Fruit fly (Drosophila melanogaster) whole organism, embryonic: ENCODE results near the gene Seipin.
A peak's percentile ranks its signal among the peaks of the same experiment; 100 is the strongest.

Experiments used
- B-H2 ChIP-seq: fragments of 200-800 bp; sonication (Bioruptor generic); optimal IDR thresholded peaks from 2 replicates; lab custom pipeline; 2018; ENCODE audit warnings: missing biosample characterization, mild to moderate bottlenecking, missing genetic modification characterization
- Bgb ChIP-seq: fragments of 200-800 bp; sonication (Bioruptor generic); IDR thresholded peaks from 2 replicates; pipeline ENCODE4 v1.3.6; 2022; ENCODE audit warnings: missing biosample characterization, missing genetic modification characterization; ENCODE audit not compliant: partially characterized antibody
- Bteb2 ChIP-seq: fragments of 200-800 bp; sonication (Bioruptor generic); optimal IDR thresholded peaks from 2 replicates; lab custom pipeline; 2016; ENCODE audit warnings: missing biosample characterization, missing genetic modification characterization
- CG10267 ChIP-seq: fragments of 200-800 bp; sonication (Bioruptor generic); optimal IDR thresholded peaks from 2 replicates; lab custom pipeline; 2018; ENCODE audit warnings: missing biosample characterization, mild to moderate bottlenecking, missing genetic modification characterization, moderate library complexity
- CG10274 ChIP-seq: fragments of 200-800 bp; sonication (Bioruptor generic); optimal IDR thresholded peaks from 3 replicates; lab custom pipeline; 2017; ENCODE audit warnings: missing biosample characterization, mild to moderate bottlenecking, missing genetic modification characterization
- CG10431 ChIP-seq: fragments of 200-800 bp; sonication (Bioruptor generic); optimal IDR thresholded peaks from 3 replicates; lab custom pipeline; 2018; ENCODE audit warnings: missing biosample characterization, mild to moderate bottlenecking, missing genetic modification characterization
- CG1233 ChIP-seq: fragments of 200-800 bp; sonication (Bioruptor generic); optimal IDR thresholded peaks from 4 replicates; lab custom pipeline; 2018; ENCODE audit warnings: missing biosample characterization, mild to moderate bottlenecking, missing genetic modification characterization
- CG13123 ChIP-seq: fragments of 200-800 bp; sonication (Bioruptor generic); optimal IDR thresholded peaks from 2 replicates; lab custom pipeline; 2016; ENCODE audit warnings: missing biosample characterization, missing genetic modification characterization
- CG13424 ChIP-seq: fragments of 200-800 bp; sonication (Bioruptor generic); optimal IDR thresholded peaks from 2 replicates; lab custom pipeline; 2019; ENCODE audit warnings: missing biosample characterization, mild to moderate bottlenecking, missing genetic modification characterization, moderate library complexity
- CG14860 ChIP-seq: fragments of 200-800 bp; sonication (Bioruptor generic); IDR thresholded peaks from 3 replicates; pipeline ENCODE4 v1.3.6; 2022; ENCODE audit warnings: missing biosample characterization, missing genetic modification characterization; ENCODE audit not compliant: partially characterized antibody
- CG15011 ChIP-seq: fragments of 200-800 bp; sonication (Bioruptor generic); optimal IDR thresholded peaks from 3 replicates; lab custom pipeline; 2018; ENCODE audit warnings: missing biosample characterization, mild to moderate bottlenecking, missing genetic modification characterization
- CG17328 ChIP-seq: fragments of 200-800 bp; sonication (Bioruptor generic); IDR thresholded peaks from 2 replicates; pipeline ENCODE4 v1.3.6; 2022; ENCODE audit warnings: missing biosample characterization, missing genetic modification characterization
- CG4707 ChIP-seq: fragments of 200-800 bp; sonication (Bioruptor generic); optimal IDR thresholded peaks from 2 replicates; lab custom pipeline; 2018; ENCODE audit warnings: missing biosample characterization, mild to moderate bottlenecking, missing genetic modification characterization, moderate library complexity
- CG5180 ChIP-seq: fragments of 200-800 bp; sonication (Bioruptor generic); optimal IDR thresholded peaks from 3 replicates; lab custom pipeline; 2017; ENCODE audit warnings: missing biosample characterization, missing genetic modification characterization, mild to moderate bottlenecking, moderate library complexity, missing genetic modification reagents
- CG6175 ChIP-seq: fragments of 200-800 bp; sonication (Bioruptor generic); IDR thresholded peaks from 3 replicates; pipeline ENCODE4 v1.3.6; 2022; ENCODE audit warnings: missing biosample characterization, missing genetic modification characterization
- CG8281 ChIP-seq: fragments of 200-800 bp; sonication (Bioruptor generic); optimal IDR thresholded peaks from 2 replicates; lab custom pipeline; 2018; ENCODE audit warnings: missing biosample characterization, mild to moderate bottlenecking, missing genetic modification characterization, moderate library complexity
- Dad ChIP-seq: fragments of 200-800 bp; sonication (Bioruptor generic); optimal IDR thresholded peaks from 3 replicates; lab custom pipeline; 2016; ENCODE audit warnings: missing biosample characterization, missing genetic modification characterization
- Dip2 ChIP-seq: fragments of 200-800 bp; sonication (Bioruptor generic); IDR thresholded peaks from 2 replicates; pipeline ENCODE4 v1.3.6; 2022; ENCODE audit warnings: missing biosample characterization, missing genetic modification characterization
- Dip3 ChIP-seq: fragments of 200-800 bp; sonication (Bioruptor generic); optimal IDR thresholded peaks from 3 replicates; lab custom pipeline; 2016; ENCODE audit warnings: missing biosample characterization, missing genetic modification characterization
- H2.0 ChIP-seq: fragments of 200-800 bp; sonication (Bioruptor generic); IDR thresholded peaks from 2 replicates; pipeline ENCODE4 v1.3.6; 2022; ENCODE audit warnings: missing biosample characterization, missing genetic modification characterization
- HLH4C ChIP-seq: fragments of 200-800 bp; sonication (Bioruptor generic); IDR thresholded peaks from 3 replicates; pipeline ENCODE4 v1.3.6; 2022; ENCODE audit warnings: missing biosample characterization, missing genetic modification characterization; ENCODE audit not compliant: partially characterized antibody
- Hsf ChIP-seq: fragments of 200-800 bp; sonication (Bioruptor generic); optimal IDR thresholded peaks from 3 replicates; lab custom pipeline; 2016; ENCODE audit warnings: missing biosample characterization, missing genetic modification characterization
- MBD-R2 ChIP-seq: fragments of 200-800 bp; sonication (Bioruptor generic); IDR thresholded peaks from 2 replicates; pipeline ENCODE4 v1.3.6; 2022; ENCODE audit warnings: missing biosample characterization, missing genetic modification characterization
- MESR4 ChIP-seq: fragments of 200-800 bp; sonication (Bioruptor generic); optimal IDR thresholded peaks from 2 replicates; lab custom pipeline; 2018; ENCODE audit warnings: missing biosample characterization, mild to moderate bottlenecking, missing genetic modification characterization, moderate library complexity
- Nf-YC ChIP-seq: fragments of 200-800 bp; optimal IDR thresholded peaks from 3 replicates; lab custom pipeline; 2019; ENCODE audit warnings: missing biosample characterization, mild to moderate bottlenecking, missing genetic modification characterization, moderate library complexity
- Ssrp ChIP-seq: fragments of 200-800 bp; sonication (Bioruptor generic); optimal IDR thresholded peaks from 2 replicates; lab custom pipeline; 2018; ENCODE audit warnings: missing biosample characterization, mild to moderate bottlenecking, missing genetic modification characterization, moderate library complexity
- Xbp1 ChIP-seq: fragments of 200-800 bp; sonication (Bioruptor generic); optimal IDR thresholded peaks from 3 replicates; lab custom pipeline; 2016; ENCODE audit warnings: missing biosample characterization, mild to moderate bottlenecking, missing genetic modification characterization
- aop ChIP-seq: fragments of 200-800 bp; sonication (Bioruptor generic); IDR thresholded peaks from 2 replicates; pipeline ENCODE4 v1.3.6; 2022; ENCODE audit warnings: missing biosample characterization, missing genetic modification characterization
- ase ChIP-seq: fragments of 200-800 bp; sonication (Bioruptor generic); IDR thresholded peaks from 3 replicates; pipeline ENCODE4 v1.3.6; 2022; ENCODE audit warnings: missing biosample characterization, missing genetic modification characterization
- ato ChIP-seq: fragments of 200-800 bp; sonication (Bioruptor generic); IDR thresholded peaks from 2 replicates; pipeline ENCODE4 v1.3.6; 2022; ENCODE audit warnings: missing biosample characterization, missing genetic modification characterization; ENCODE audit not compliant: partially characterized antibody
- bowl ChIP-seq: fragments of 200-800 bp; sonication (Bioruptor generic); IDR thresholded peaks from 2 replicates; pipeline ENCODE4 v1.3.6; 2022; ENCODE audit warnings: missing biosample characterization, missing genetic modification characterization
- cas ChIP-seq: fragments of 200-800 bp; sonication (Bioruptor generic); IDR thresholded peaks from 2 replicates; pipeline ENCODE4 v1.3.6; 2022; ENCODE audit warnings: missing biosample characterization, missing genetic modification characterization
- croc ChIP-seq: fragments of 200-800 bp; sonication (Bioruptor generic); conservative IDR thresholded peaks from 3 replicates; pipeline ENCODE4 v1.3.6; 2022; ENCODE audit warnings: missing biosample characterization, missing genetic modification characterization
- crp ChIP-seq, 2 experiments: fragments of 200-800 bp; sonication (Bioruptor generic); optimal IDR thresholded peaks; 2 replicates in 1 of 2; 3 replicates in 1 of 2; lab custom pipeline; 2017; ENCODE audit warnings: missing biosample characterization in 2 of 2, missing genetic modification characterization in 2 of 2, mild to moderate bottlenecking in 1 of 2, moderate library complexity in 1 of 2
- grau ChIP-seq: fragments of 200-800 bp; optimal IDR thresholded peaks from 3 replicates; lab custom pipeline; 2019; ENCODE audit warnings: missing biosample characterization, mild to moderate bottlenecking, missing genetic modification characterization, moderate library complexity
- hb ChIP-seq: fragments of 200-800 bp; sonication (Bioruptor generic); IDR thresholded peaks from 3 replicates; pipeline ENCODE4 v1.3.6; 2022; ENCODE audit warnings: missing biosample characterization, missing genetic modification characterization; ENCODE audit not compliant: partially characterized antibody
- her ChIP-seq: fragments of 200-800 bp; sonication (Bioruptor generic); optimal IDR thresholded peaks from 2 replicates; lab custom pipeline; 2016; ENCODE audit warnings: missing biosample characterization, missing genetic modification characterization
- klu ChIP-seq: fragments of 200-800 bp; sonication (Bioruptor generic); IDR thresholded peaks from 2 replicates; pipeline ENCODE4 v1.3.6; 2022; ENCODE audit warnings: missing biosample characterization, missing genetic modification characterization
- lilli ChIP-seq: fragments of 200-800 bp; sonication (Bioruptor generic); optimal IDR thresholded peaks from 3 replicates; lab custom pipeline; 2016; ENCODE audit warnings: missing biosample characterization, missing genetic modification characterization
- mam ChIP-seq: fragments of 200-800 bp; sonication (Bioruptor generic); optimal IDR thresholded peaks from 3 replicates; lab custom pipeline; 2016; ENCODE audit warnings: missing biosample characterization, missing genetic modification characterization
- nmo ChIP-seq: fragments of 200-800 bp; sonication (Bioruptor generic); optimal IDR thresholded peaks from 2 replicates; lab custom pipeline; 2018; ENCODE audit warnings: missing biosample characterization, mild to moderate bottlenecking, missing genetic modification characterization, moderate library complexity
- oc ChIP-seq: fragments of 200-800 bp; sonication (Bioruptor generic); optimal IDR thresholded peaks from 2 replicates; lab custom pipeline; 2018; ENCODE audit warnings: missing biosample characterization, mild to moderate bottlenecking, missing genetic modification characterization, moderate library complexity
- org-1 ChIP-seq: fragments of 200-800 bp; sonication (Bioruptor generic); optimal IDR thresholded peaks from 2 replicates; lab custom pipeline; 2017; ENCODE audit warnings: missing biosample characterization, missing genetic modification characterization
- ro ChIP-seq: fragments of 200-800 bp; sonication (Bioruptor generic); IDR thresholded peaks from 2 replicates; pipeline ENCODE4 v1.3.6; 2022; ENCODE audit warnings: missing biosample characterization, missing genetic modification characterization
- slbo ChIP-seq: fragments of 200-800 bp; sonication (Bioruptor generic); IDR thresholded peaks from 2 replicates; pipeline ENCODE4 v1.3.6; 2022; ENCODE audit warnings: missing biosample characterization, missing genetic modification characterization
- twi ChIP-seq: fragments of 200-800 bp; optimal IDR thresholded peaks from 2 replicates; lab custom pipeline; 2019; ENCODE audit warnings: missing biosample characterization, mild to moderate bottlenecking, missing genetic modification characterization, moderate library complexity
- vvl ChIP-seq: fragments of 200-800 bp; sonication (Bioruptor generic); IDR thresholded peaks from 2 replicates; pipeline ENCODE4 v1.3.6; 2022; ENCODE audit warnings: missing biosample characterization, missing genetic modification characterization

Gene Seipin

DNA sequence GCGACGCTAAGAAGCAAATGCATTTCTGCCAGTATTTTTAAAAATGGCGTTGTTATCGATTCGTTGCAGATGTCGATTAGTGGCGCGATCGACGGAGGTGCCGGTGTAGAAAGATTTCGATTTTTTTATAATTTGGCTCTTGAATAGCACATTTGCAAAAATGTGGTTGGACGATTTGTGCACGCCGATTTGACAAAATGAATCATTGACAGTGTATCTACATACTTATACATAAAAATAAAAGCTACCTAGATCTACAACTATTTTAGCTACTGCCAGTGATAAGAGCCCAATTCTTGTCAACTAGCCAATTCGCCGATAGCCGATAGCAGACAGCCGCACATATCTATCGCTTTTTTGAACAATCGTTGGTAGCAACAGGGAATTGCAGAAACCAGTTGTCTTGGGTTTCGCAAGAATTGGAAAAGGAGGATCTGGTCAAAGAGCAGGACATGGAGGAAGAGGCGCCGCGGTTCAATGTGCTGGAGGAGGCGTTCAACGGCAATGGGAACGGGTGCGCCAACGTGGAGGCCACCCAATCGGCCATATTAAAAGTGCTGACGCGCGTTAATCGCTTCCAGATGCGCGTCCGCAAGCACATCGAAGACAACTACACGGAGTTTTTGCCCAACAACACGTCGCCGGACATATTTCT lies 15.6 kb upstream of the Seipin start, which contains the start of the genes Klp3A and Zw10 (continued):
- TF ChIP-seq crp (GFP tag; optimal IDR thresholded peaks at IDR 0.05; lab: Kevin White, UChicago) (no peak), nmo (GFP tag; lab: Kevin White, UChicago) (peak; percentile 41), Ssrp (tag; lab: Kevin White, UChicago) (no peak), vvl (GFP tag; lab: Robert Waterston, UW) (no peak), lilli (GFP tag; lab: Kevin White, UChicago) (peak; percentile 45), CG10274 (no peak), her (GFP tag; lab: Kevin White, UChicago) (no peak), ase (GFP tag; lab: Robert Waterston, UW) (no peak), CG10267 (tag; lab: Kevin White, UChicago) (peak; percentile 33), CG14860 (GFP tag; lab: Robert Waterston, UW) (peak; percentile 70; the same call in 2 of the 3 replicates), bowl (GFP tag; lab: Robert Waterston, UW) (no peak), CG15011 (GFP tag; lab: Kevin White, UChicago) (no peak), aop (GFP tag; lab: Robert Waterston, UW) (no peak), CG13424 (tag; lab: Kevin White, UChicago) (peak; percentile 23), CG4707 (GFP tag; lab: Kevin White, UChicago) (no peak), MBD-R2 (GFP tag; lab: Robert Waterston, UW) (peak; percentile 65), grau (tag; lab: Kevin White, UChicago) (peak; percentile 41), Xbp1 (GFP tag; lab: Kevin White, UChicago) (no peak), HLH4C (GFP tag; lab: Robert Waterston, UW) (peak; percentile 86)

- TF ChIP-seq CG10431 (peak; percentile 20), CG8281 (peak; percentile 1), mam (GFP tag; lab: Kevin White, UChicago) (peak; percentile 88), slbo (GFP tag; lab: Robert Waterston, UW) (peak; percentile 88), ato (GFP tag; lab: Robert Waterston, UW) (no peak), Dip2 (no peak), MESR4 (GFP tag; lab: Kevin White, UChicago) (peak; percentile 68), CG6175 (GFP tag; lab: Robert Waterston, UW) (peak; percentile 67; the same call in 1 of the 3 replicates), Dad (GFP tag; lab: Kevin White, UChicago) (peak; percentile 80), klu (GFP tag; lab: Robert Waterston, UW) (peak; percentile 42; the same call in 1 of the 2 replicates), Bgb (GFP tag; lab: Robert Waterston, UW) (peak; percentile 13; the same call in 1 of the 2 replicates), CG17328 (GFP tag; lab: Robert Waterston, UW) (peak; percentile 80), org-1 (peak; percentile 48), CG5180 (no peak), ro (GFP tag; lab: Robert Waterston, UW) (peak; percentile 19; the same call in 1 of the 2 replicates), oc (tag; lab: Kevin White, UChicago) (peak; percentile 15), Bteb2 (GFP tag; lab: Kevin White, UChicago) (peak; percentile 69), CG1233 (GFP tag; lab: Kevin White, UChicago) (peak; percentile 61), cas (peak; percentile 71), Dip3 (peak; percentile 82), twi (tag; lab: Kevin White, UChicago) (peak; percentile 28), H2.0 (GFP tag; lab: Robert Waterston, UW) (peak; percentile 78), croc (no peak; the same call in 2 of the 3 replicates), B-H2 (peak; percentile 52), Nf-YC (tag; lab: Kevin White, UChicago) (peak; percentile 53), Hsf (GFP tag; lab: Kevin White, UChicago) (peak; percentile 78), hb (GFP tag; lab: Robert Waterston, UW) (no peak), CG13123 (GFP tag; lab: Kevin White, UChicago) (peak; percentile 57)
Measured at dm6 chrX:2608470-2609157, 11.0 kb upstream of the Seipin start, which contains the start of gene Smyd3. TSS of gene Smyd3 (minus strand) at chrX:2608876.
